Fruit fly (Drosophila melanogaster): ENCODE measurements around the gene Saysd1.

Saysd1 gene

DNA sequence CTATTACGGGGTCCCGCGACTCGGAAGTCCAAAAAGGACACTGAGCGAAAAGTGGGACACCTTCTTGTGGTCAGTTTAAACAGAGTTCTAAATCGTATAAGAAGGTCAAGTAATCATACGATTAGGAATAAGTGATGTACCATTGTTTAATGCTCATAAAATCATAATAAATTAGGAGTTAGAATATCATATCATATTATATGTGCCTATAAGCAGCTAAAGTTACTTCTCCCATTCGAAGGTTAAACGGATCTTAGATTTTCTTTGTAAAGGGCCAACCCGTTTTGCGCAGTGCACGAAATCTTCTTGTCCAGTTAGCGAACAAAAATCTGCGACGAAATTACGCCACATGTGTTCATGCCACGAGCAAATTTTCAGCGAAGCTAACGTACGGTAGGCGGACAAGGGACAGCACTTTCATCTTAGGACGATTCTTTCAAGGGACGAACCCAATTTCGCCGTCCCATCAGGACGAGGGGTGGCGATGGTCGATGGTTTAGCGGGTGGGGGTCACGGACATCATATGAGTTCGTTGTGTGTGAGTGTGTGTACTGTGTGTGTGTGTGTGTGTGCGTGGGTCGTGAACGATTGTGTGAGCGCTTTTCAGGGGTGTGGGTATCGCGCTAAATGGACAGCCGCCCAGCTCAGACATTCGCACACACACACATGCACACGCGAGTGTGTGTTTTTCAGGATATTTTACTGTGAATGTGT lies 46.6 kb downstream of the Saysd1 start:
- TF ChIP-seq CG12768 (GFP tag; optimal IDR thresholded peaks at IDR 0.05) (no peak), toe (GFP tag; optimal IDR thresholded peaks at IDR 0.05) (no peak)

DNA sequence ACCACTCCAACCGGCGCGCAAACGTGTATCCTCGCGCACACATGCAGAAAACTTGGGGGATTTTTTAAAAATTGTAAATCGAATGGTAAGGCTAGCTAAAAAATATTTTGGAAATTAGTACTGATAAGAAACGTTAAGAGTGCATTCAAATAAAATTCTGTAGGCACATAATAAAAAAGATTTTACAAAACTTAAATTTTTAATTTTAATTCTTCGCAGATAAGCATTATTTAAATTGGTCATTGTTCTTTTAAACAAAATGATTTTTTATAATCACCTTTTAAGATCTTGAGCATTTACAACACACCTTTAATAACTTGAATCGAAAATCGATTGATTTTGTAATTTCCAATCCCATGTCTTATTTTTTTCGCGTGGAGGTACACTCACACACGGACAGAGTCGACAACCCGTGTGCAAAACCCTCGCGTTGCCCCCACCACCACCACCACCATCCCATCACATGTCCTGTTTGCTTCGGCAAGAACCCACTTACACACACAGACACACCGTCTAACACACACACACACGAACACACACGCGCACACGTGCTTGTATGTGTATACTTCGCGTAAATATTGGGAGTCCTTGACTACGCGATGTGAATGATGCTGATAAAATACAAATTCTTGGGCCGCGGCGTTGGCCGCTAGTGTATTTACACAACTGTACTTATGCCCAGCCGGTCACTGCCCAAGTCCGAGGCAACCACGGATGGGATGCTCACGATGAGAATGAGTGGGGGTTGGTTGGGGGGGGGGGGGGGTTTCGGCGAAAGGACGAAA lies 47.4 kb downstream of the Saysd1 start:
- TF ChIP-seq Clk (GFP tag; optimal IDR thresholded peaks at IDR 0.05) (no peak), CG11617 (GFP tag; optimal IDR thresholded peaks at IDR 0.05) (no peak), pad (GFP tag; optimal IDR thresholded peaks at IDR 0.05) (no peak), CG7101 (tag; optimal IDR thresholded peaks at IDR 0.05) (no peak), ovo (GFP tag; optimal IDR thresholded peaks at IDR 0.05) (no peak), CG14711 (tag; optimal IDR thresholded peaks at IDR 0.05) (no peak)

DNA sequence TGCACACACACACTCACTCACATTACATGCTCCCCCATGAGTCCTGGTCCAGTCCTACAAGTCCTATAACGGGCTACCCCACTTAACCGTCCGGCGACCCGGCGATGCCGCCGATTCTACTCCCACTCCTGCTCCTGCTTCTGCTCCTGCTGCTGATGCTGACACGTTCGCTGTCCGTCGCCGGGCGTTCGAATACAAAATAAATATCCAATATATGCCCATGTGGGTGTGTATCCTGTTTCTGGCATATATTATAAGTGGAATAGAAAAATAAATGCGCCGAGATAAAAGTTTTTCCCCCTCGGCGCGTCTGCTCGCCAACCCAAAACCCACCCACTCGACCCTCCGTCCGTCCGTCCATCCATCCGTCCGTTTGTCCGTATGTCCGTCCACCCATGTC lies 48.2 kb downstream of the Saysd1 start:
- TF ChIP-seq Hr96 (GFP tag; optimal IDR thresholded peaks at IDR 0.05) = no peak
- TF ChIP-seq CG7045 (GFP tag; optimal IDR thresholded peaks at IDR 0.05) = no peak
- TF ChIP-seq bab1 (GFP tag; optimal IDR thresholded peaks at IDR 0.05) = no peak
